Worm (Caenorhabditis elegans): ENCODE measurements around the gene K02E10.4.

ce11 chrX:2443304-2443703 lies 39.8 kb upstream of the K02E10.4 start, which contains the start of gene T07D1.3:
- TF ChIP-seq lin-14 (GFP tag; optimal IDR thresholded peaks at IDR 0.05) (no peak), dpl-1 (GFP tag; optimal IDR thresholded peaks at IDR 0.05) (no peak), alr-1 (tag; optimal IDR thresholded peaks at IDR 0.05; ENCODE audit: borderline replicate concordance) (no peak), egl-27 (tag; optimal IDR thresholded peaks at IDR 0.05) (no peak), aly-2 (tag; optimal IDR thresholded peaks at IDR 0.05) (no peak), swsn-7 (tag; optimal IDR thresholded peaks at IDR 0.05) (no peak), nhr-12 (tag; optimal IDR thresholded peaks at IDR 0.05) (no peak)

All from whole organism, L1 larva.